Worm (Caenorhabditis elegans) whole organism, L4/young adult: ENCODE results near the gene F38A5.22.

Experiments used
- W03F9.2 ChIP-seq: fragments of 150-350 bp; optimal IDR thresholded peaks from 2 replicates; lab custom pipeline; 2014; ENCODE audit warnings: missing biosample characterization, missing genetic modification characterization
- dao-5 ChIP-seq: sonication (generic microtip); optimal IDR thresholded peaks from 2 replicates; lab custom pipeline; 2016; ENCODE audit warnings: missing genotype, missing genetic modification characterization, moderate library complexity, missing compliant biosample characterization
- him-1 ChIP-seq: sonication (generic microtip); optimal IDR thresholded peaks from 2 replicates; lab custom pipeline; 2016; ENCODE audit warnings: missing genotype, missing genetic modification reagents, missing genetic modification characterization, missing compliant biosample characterization

ce11 chrIV:6572655-6573054 is 23.1 kb downstream of the F38A5.22 start:
- TF ChIP-seq dao-5 (tag; lab: Kevin White, UChicago) (no peak), W03F9.2 (tag; lab: Kevin White, UChicago) (no peak), him-1 (tag; lab: Kevin White, UChicago) (no peak)
